Fruit fly (Drosophila melanogaster) whole organism, embryonic: ENCODE results near the gene CAH9.

ENCODE experiments used
- Bgb ChIP-seq: fragments of 200-800 bp; sonication (Bioruptor generic); IDR thresholded peaks from 2 replicates; pipeline ENCODE4 v1.3.6; 2022; ENCODE audit warnings: missing biosample characterization, missing genetic modification characterization; ENCODE audit not compliant: partially characterized antibody
- CG10147 ChIP-seq: fragments of 200-800 bp; sonication (Bioruptor generic); optimal IDR thresholded peaks from 2 replicates; lab custom pipeline; 2019; ENCODE audit warnings: missing biosample characterization, mild to moderate bottlenecking, missing genetic modification characterization, moderate library complexity
- CG10209 ChIP-seq: fragments of 200-800 bp; sonication (Bioruptor generic); optimal IDR thresholded peaks from 3 replicates; lab custom pipeline; 2017; ENCODE audit warnings: missing biosample characterization, mild to moderate bottlenecking, missing genetic modification characterization, missing genetic modification reagents
- CG11085 ChIP-seq: fragments of 200-800 bp; sonication (Bioruptor generic); IDR thresholded peaks from 2 replicates; pipeline ENCODE4 v1.3.6; 2022; ENCODE audit warnings: missing biosample characterization, missing genetic modification characterization
- CG11560 ChIP-seq: fragments of 200-800 bp; sonication (Bioruptor generic); IDR thresholded peaks from 3 replicates; pipeline ENCODE4 v1.3.6; 2022; ENCODE audit warnings: missing biosample characterization, missing genetic modification characterization
- CG12769 ChIP-seq: fragments of 200-800 bp; sonication (Bioruptor generic); optimal IDR thresholded peaks from 2 replicates; lab custom pipeline; 2019; ENCODE audit warnings: missing biosample characterization, mild to moderate bottlenecking, missing genetic modification characterization, moderate library complexity
- CG13424 ChIP-seq: fragments of 200-800 bp; sonication (Bioruptor generic); optimal IDR thresholded peaks from 2 replicates; lab custom pipeline; 2019; ENCODE audit warnings: missing biosample characterization, mild to moderate bottlenecking, missing genetic modification characterization, moderate library complexity
- CG15011 ChIP-seq: fragments of 200-800 bp; sonication (Bioruptor generic); optimal IDR thresholded peaks from 3 replicates; lab custom pipeline; 2018; ENCODE audit warnings: missing biosample characterization, mild to moderate bottlenecking, missing genetic modification characterization
- CG2116 ChIP-seq: fragments of 200-800 bp; sonication (Bioruptor generic); optimal IDR thresholded peaks from 3 replicates; lab custom pipeline; 2018; ENCODE audit warnings: missing biosample characterization, mild to moderate bottlenecking, missing genetic modification characterization
- CG2129 ChIP-seq: fragments of 200-800 bp; sonication (Bioruptor generic); IDR thresholded peaks from 2 replicates; pipeline ENCODE4 v1.3.6; 2022; ENCODE audit warnings: missing biosample characterization, missing genetic modification characterization; ENCODE audit not compliant: partially characterized antibody
- CG2889 ChIP-seq: fragments of 200-800 bp; sonication (Bioruptor generic); IDR thresholded peaks from 3 replicates; pipeline ENCODE4 v1.3.6; 2022; ENCODE audit warnings: missing biosample characterization, missing genetic modification characterization
- CG30403 ChIP-seq: fragments of 200-800 bp; sonication (Bioruptor generic); optimal IDR thresholded peaks from 3 replicates; lab custom pipeline; 2016; ENCODE audit warnings: missing biosample characterization, missing genetic modification characterization
- CG3065 ChIP-seq: fragments of 200-800 bp; sonication (Bioruptor generic); optimal IDR thresholded peaks from 2 replicates; lab custom pipeline; 2016; ENCODE audit warnings: missing biosample characterization, missing genetic modification characterization
- CG31224 ChIP-seq: fragments of 200-800 bp; sonication (Bioruptor generic); IDR thresholded peaks from 2 replicates; pipeline ENCODE4 v1.3.6; 2022; ENCODE audit warnings: missing biosample characterization, missing genetic modification characterization
- CG3847 ChIP-seq: fragments of 200-800 bp; sonication (Bioruptor generic); IDR thresholded peaks from 2 replicates; pipeline ENCODE4 v1.3.6; 2022; ENCODE audit warnings: missing biosample characterization, missing genetic modification characterization
- CG4282 ChIP-seq: fragments of 200-800 bp; sonication (Bioruptor generic); optimal IDR thresholded peaks from 2 replicates; lab custom pipeline; 2016; ENCODE audit warnings: missing biosample characterization, missing genetic modification characterization
- CG43689 ChIP-seq: fragments of 200-800 bp; sonication (Bioruptor generic); IDR thresholded peaks from 2 replicates; pipeline ENCODE4 v1.3.6; 2022; ENCODE audit warnings: missing biosample characterization, missing genetic modification characterization
- CG8765 ChIP-seq: fragments of 200-800 bp; sonication (Bioruptor generic); IDR thresholded peaks from 2 replicates; pipeline ENCODE4 v1.3.6; 2022; ENCODE audit warnings: missing biosample characterization, missing genetic modification characterization
- CG9876 ChIP-seq: fragments of 200-800 bp; sonication (Bioruptor generic); optimal IDR thresholded peaks from 2 replicates; lab custom pipeline; 2016; ENCODE audit warnings: missing biosample characterization, missing genetic modification characterization
- CHES-1-like ChIP-seq: fragments of 200-800 bp; sonication (Bioruptor generic); optimal IDR thresholded peaks from 2 replicates; lab custom pipeline; 2016; ENCODE audit warnings: missing biosample characterization, missing genetic modification characterization
- Dek ChIP-seq: fragments of 200-800 bp; sonication (Bioruptor generic); optimal IDR thresholded peaks from 3 replicates; lab custom pipeline; 2019; ENCODE audit warnings: missing biosample characterization, mild to moderate bottlenecking, missing genetic modification characterization, moderate library complexity
- Doc2 ChIP-seq: fragments of 200-800 bp; sonication (Bioruptor generic); IDR thresholded peaks from 2 replicates; pipeline ENCODE4 v1.3.6; 2022; ENCODE audit warnings: missing biosample characterization, missing genetic modification characterization
- H15 ChIP-seq: fragments of 200-800 bp; sonication (Bioruptor generic); IDR thresholded peaks from 3 replicates; pipeline ENCODE4 v1.3.6; 2022; ENCODE audit warnings: missing biosample characterization, missing genetic modification characterization
- Hr51 ChIP-seq, 2 experiments: fragments of 200-800 bp; sonication (Bioruptor generic); optimal IDR thresholded peaks; 2 replicates in 1 of 2; 3 replicates in 1 of 2; lab custom pipeline; 2016 to 2018; ENCODE audit warnings: missing biosample characterization in 2 of 2, missing genetic modification characterization in 2 of 2, mild to moderate bottlenecking in 1 of 2, moderate library complexity in 1 of 2
- Lim3 ChIP-seq: fragments of 200-800 bp; sonication (Bioruptor generic); IDR thresholded peaks from 2 replicates; pipeline ENCODE4 v1.3.6; 2022; ENCODE audit warnings: missing biosample characterization, missing genetic modification characterization
- Lpt ChIP-seq: fragments of >200 bp; optimal IDR thresholded peaks from 2 replicates; lab custom pipeline; 2018; ENCODE audit warnings: missing biosample characterization, missing genetic modification characterization
- MTF-1 ChIP-seq: fragments of 200-800 bp; sonication (Bioruptor generic); optimal IDR thresholded peaks from 2 replicates; lab custom pipeline; 2018; ENCODE audit warnings: missing biosample characterization, mild to moderate bottlenecking, missing genetic modification characterization, borderline replicate concordance
- Six4 ChIP-seq: fragments of 200-800 bp; sonication (Bioruptor generic); optimal IDR thresholded peaks from 2 replicates; lab custom pipeline; 2016; ENCODE audit warnings: missing biosample characterization, missing genetic modification characterization
- TFAM ChIP-seq: fragments of 200-800 bp; sonication (Bioruptor generic); optimal IDR thresholded peaks from 2 replicates; lab custom pipeline; 2017; ENCODE audit warnings: missing biosample characterization, missing genetic modification characterization, inconsistent platforms
- Tbp ChIP-seq: fragments of >200 bp; optimal IDR thresholded peaks from 2 replicates; lab custom pipeline; 2018; ENCODE audit warnings: missing biosample characterization, missing genetic modification characterization
- Vsx1 ChIP-seq: fragments of 200-800 bp; sonication (Bioruptor generic); optimal IDR thresholded peaks from 2 replicates; lab custom pipeline; 2017; ENCODE audit warnings: missing biosample characterization, mild to moderate bottlenecking, missing genetic modification characterization, missing genetic modification reagents
- aop ChIP-seq: fragments of 200-800 bp; sonication (Bioruptor generic); IDR thresholded peaks from 2 replicates; pipeline ENCODE4 v1.3.6; 2022; ENCODE audit warnings: missing biosample characterization, missing genetic modification characterization
- ap ChIP-seq: fragments of 200-800 bp; sonication (Bioruptor generic); IDR thresholded peaks from 2 replicates; pipeline ENCODE4 v1.3.6; 2022; ENCODE audit warnings: missing biosample characterization, missing genetic modification characterization
- ash1 ChIP-seq: fragments of 200-800 bp; sonication (Bioruptor generic); optimal IDR thresholded peaks from 2 replicates; lab custom pipeline; 2018; ENCODE audit warnings: missing biosample characterization, mild to moderate bottlenecking, missing genetic modification characterization
- bbx ChIP-seq: fragments of 200-800 bp; sonication (Bioruptor generic); IDR thresholded peaks from 2 replicates; pipeline ENCODE4 v1.3.6; 2022; ENCODE audit warnings: missing biosample characterization, missing genetic modification characterization; ENCODE audit not compliant: partially characterized antibody
- bcd ChIP-seq: fragments of 200-800 bp; sonication (Bioruptor generic); optimal IDR thresholded peaks from 2 replicates; lab custom pipeline; 2017; ENCODE audit warnings: missing biosample characterization, mild to moderate bottlenecking, missing genetic modification characterization
- crp ChIP-seq, 2 experiments: fragments of 200-800 bp; sonication (Bioruptor generic); optimal IDR thresholded peaks; 2 replicates in 1 of 2; 3 replicates in 1 of 2; lab custom pipeline; 2017; ENCODE audit warnings: missing biosample characterization in 2 of 2, missing genetic modification characterization in 2 of 2, mild to moderate bottlenecking in 1 of 2, moderate library complexity in 1 of 2
- dati ChIP-seq: fragments of 200-800 bp; sonication (Bioruptor generic); IDR thresholded peaks from 2 replicates; pipeline ENCODE4 v1.3.6; 2022; ENCODE audit warnings: missing biosample characterization, missing genetic modification characterization
- fd64A ChIP-seq: fragments of 200-800 bp; sonication (Bioruptor generic); optimal IDR thresholded peaks from 3 replicates; lab custom pipeline; 2018; ENCODE audit warnings: missing biosample characterization, mild to moderate bottlenecking, missing genetic modification characterization
- hb ChIP-seq: fragments of 200-800 bp; sonication (Bioruptor generic); IDR thresholded peaks from 3 replicates; pipeline ENCODE4 v1.3.6; 2022; ENCODE audit warnings: missing biosample characterization, missing genetic modification characterization; ENCODE audit not compliant: partially characterized antibody
- hkb ChIP-seq, 2 experiments: fragments of 200-800 bp in 1 of 2; fragments of >200 bp in 1 of 2; sonication (Bioruptor generic) in 1 of 2; IDR thresholded peaks in 1 of 2; optimal IDR thresholded peaks in 1 of 2; 2 replicates each; pipeline versions ENCODE4 v1.3.6 to Lab custom; 2017 to 2022; ENCODE audit warnings: missing biosample characterization in 1 of 2, missing genetic modification characterization in 1 of 2
- jumu ChIP-seq: fragments of 200-800 bp; sonication (Bioruptor generic); optimal IDR thresholded peaks from 3 replicates; lab custom pipeline; 2016; ENCODE audit warnings: missing biosample characterization, missing genetic modification characterization
- otp ChIP-seq: fragments of 200-800 bp; sonication (Bioruptor generic); IDR thresholded peaks from 3 replicates; pipeline ENCODE4, ENCODE4 v1.3.6; 2022; ENCODE audit warnings: missing biosample characterization, missing genetic modification characterization
- pan ChIP-seq, 4 experiments: fragments of >200 bp in 3 of 4; fragments of 200-800 bp in 1 of 4; sonication (Bioruptor generic) in 1 of 4; optimal IDR thresholded peaks in 3 of 4; IDR thresholded peaks in 1 of 4; 2 replicates each; pipeline versions ENCODE4 v1.3.6 to Lab custom; 2017 to 2022; ENCODE audit warnings: missing biosample characterization in 2 of 4, missing genetic modification characterization in 2 of 4, mixed read lengths in 1 of 4
- pb ChIP-seq: fragments of 200-800 bp; sonication (Bioruptor generic); optimal IDR thresholded peaks from 3 replicates; lab custom pipeline; 2016; ENCODE audit warnings: missing biosample characterization, missing genetic modification characterization
- pum ChIP-seq: fragments of 200-800 bp; sonication (Bioruptor generic); optimal IDR thresholded peaks from 2 replicates; lab custom pipeline; 2016; ENCODE audit warnings: missing biosample characterization, missing genetic modification characterization
- scrt ChIP-seq: fragments of 200-800 bp; sonication (Bioruptor generic); optimal IDR thresholded peaks from 2 replicates; lab custom pipeline; 2018; ENCODE audit warnings: missing biosample characterization, mild to moderate bottlenecking, missing genetic modification characterization, moderate library complexity
- sim ChIP-seq: fragments of 200-800 bp; sonication (Bioruptor generic); IDR thresholded peaks from 2 replicates; pipeline ENCODE4 v1.3.6; 2022; ENCODE audit warnings: missing biosample characterization, missing genetic modification characterization
- sima ChIP-seq: fragments of 200-800 bp; sonication (Bioruptor generic); optimal IDR thresholded peaks from 2 replicates; lab custom pipeline; 2016; ENCODE audit warnings: missing biosample characterization, missing genetic modification characterization
- zfh2 ChIP-seq: fragments of 200-800 bp; sonication (Bioruptor generic); optimal IDR thresholded peaks from 2 replicates; lab custom pipeline; 2016; ENCODE audit warnings: missing biosample characterization, missing genetic modification characterization

CAH9 gene

DNA sequence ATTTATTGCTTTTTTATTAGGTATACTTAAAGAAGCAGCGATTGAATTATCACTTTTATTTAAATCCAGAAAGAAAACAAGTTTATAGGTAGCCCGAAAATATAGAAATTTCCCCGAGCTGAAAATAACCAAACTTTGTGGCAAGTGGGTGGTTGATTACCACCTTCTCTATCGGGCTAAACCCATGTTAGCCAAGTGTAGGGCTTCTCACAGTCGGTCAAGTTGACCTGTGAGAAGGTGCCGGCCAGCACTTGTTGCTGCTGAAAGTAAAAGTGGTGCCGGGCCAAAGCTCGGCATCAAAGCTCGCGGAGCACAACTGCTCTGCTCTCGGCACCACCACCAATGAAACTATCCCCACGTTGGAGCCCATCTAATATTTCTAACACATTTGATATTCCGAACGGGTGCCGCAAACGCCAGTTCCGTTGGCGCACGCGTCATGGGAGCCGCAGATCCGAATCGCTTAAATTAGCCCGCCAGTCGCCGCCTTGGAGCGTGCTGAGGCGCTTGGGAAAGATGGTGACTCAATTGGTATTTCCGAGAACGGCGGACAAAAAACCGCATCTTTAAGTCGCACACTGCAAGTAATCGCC lies 35.0 kb downstream of the CAH9 start (continued):
- TF ChIP-seq Doc2 (GFP tag; lab: Robert Waterston, UW) (no peak), hkb (optimal IDR thresholded peaks at IDR 0.05; lab: Kevin White, UChicago) (no peak), hkb (GFP tag; IDR thresholded peaks at IDR 0.05; lab: Robert Waterston, UW) (peak; percentile 15; the same call in 1 of the 2 replicates), jumu (GFP tag; lab: Kevin White, UChicago) (no peak), CG9876 (GFP tag; lab: Kevin White, UChicago) (no peak), CG43689 (no peak), Bgb (GFP tag; lab: Robert Waterston, UW) (no peak), hb (GFP tag; lab: Robert Waterston, UW) (no peak), aop (GFP tag; lab: Robert Waterston, UW) (no peak), CG11560 (tag; lab: Robert Waterston, UW) (no peak), CG2129 (GFP tag; lab: Robert Waterston, UW) (no peak), H15 (GFP tag; lab: Robert Waterston, UW) (no peak), CG3065 (no peak), CG11085 (GFP tag; lab: Robert Waterston, UW) (0 out of 2 replicates have a peak, but pooled peaks have one; percentile 6), pb (GFP tag; lab: Kevin White, UChicago) (no peak), dati (GFP tag; lab: Robert Waterston, UW) (no peak), CG4282 (GFP tag; lab: Kevin White, UChicago) (no peak), CG2889 (GFP tag; lab: Robert Waterston, UW) (no peak), sim (GFP tag; lab: Robert Waterston, UW) (no peak), ap (GFP tag; lab: Robert Waterston, UW) (no peak), CG30403 (GFP tag; lab: Kevin White, UChicago) (no peak), Hr51 (GFP tag; optimal IDR thresholded peaks at IDR 0.05; lab: Kevin White, UChicago) (peak in 1 of 2 experiments; percentile 25), Lim3 (GFP tag; lab: Robert Waterston, UW) (no peak), CG8765 (GFP tag; lab: Robert Waterston, UW) (no peak), bcd (GFP tag; lab: Kevin White, UChicago) (no peak), Lpt (no peak), bbx (no peak), TFAM (no peak), CG10209 (GFP tag; lab: Kevin White, UChicago) (no peak), Six4 (GFP tag; lab: Kevin White, UChicago) (no peak), Tbp (GFP tag; lab: Kevin White, UChicago) (no peak), CG13424 (tag; lab: Kevin White, UChicago) (no peak), Dek (tag; lab: Kevin White, UChicago) (no peak), scrt (GFP tag; lab: Kevin White, UChicago) (no peak), CG3847 (GFP tag; lab: Robert Waterston, UW) (no peak), Vsx1 (GFP tag; lab: Kevin White, UChicago) (peak; percentile 38), MTF-1 (GFP tag; lab: Kevin White, UChicago) (no peak), otp (GFP tag; lab: Robert Waterston, UW) (no peak), CG31224 (GFP tag; lab: Robert Waterston, UW) (no peak), CG12769 (tag; lab: Kevin White, UChicago) (peak; percentile 23), CG10147 (GFP tag; lab: Kevin White, UChicago) (no peak), CG15011 (GFP tag; lab: Kevin White, UChicago) (no peak), ash1 (GFP tag; lab: Kevin White, UChicago) (no peak), pan (optimal IDR thresholded peaks at IDR 0.05; lab: Kevin White, UChicago) (no peak), pan (GFP tag; optimal IDR thresholded peaks at IDR 0.05 in 1 of 2, IDR thresholded peaks at IDR 0.05 in 1 of 2) (peak in 1 of 2 experiments; percentile 31), fd64A (GFP tag; lab: Kevin White, UChicago) (no peak), zfh2 (GFP tag; lab: Kevin White, UChicago) (peak; percentile 9), pum (GFP tag; lab: Kevin White, UChicago) (no peak), CG2116 (GFP tag; lab: Kevin White, UChicago) (no peak), crp (GFP tag; optimal IDR thresholded peaks at IDR 0.05; lab: Kevin White, UChicago) (no peak), CHES-1-like (GFP tag; lab: Kevin White, UChicago) (no peak), sima (no peak)
